Fruit fly (Drosophila melanogaster) whole organism, embryonic: ENCODE measurements around the gene CG13995.
A peak's percentile ranks its signal among the peaks of the same experiment; 100 is the strongest.

Experiments used
- CG11247 ChIP-seq: fragments of 200-800 bp; sonication (Bioruptor generic); IDR thresholded peaks from 2 replicates; pipeline ENCODE4 v1.3.6; 2022; ENCODE audit warnings: missing biosample characterization, missing genetic modification characterization
- CG14860 ChIP-seq: fragments of 200-800 bp; sonication (Bioruptor generic); IDR thresholded peaks from 3 replicates; pipeline ENCODE4 v1.3.6; 2022; ENCODE audit warnings: missing biosample characterization, missing genetic modification characterization; ENCODE audit not compliant: partially characterized antibody
- CG15514 ChIP-seq: fragments of 200-800 bp; sonication (Bioruptor generic); optimal IDR thresholded peaks from 3 replicates; lab custom pipeline; 2017; ENCODE audit warnings: missing biosample characterization, missing genetic modification characterization, mild to moderate bottlenecking, moderate library complexity, missing genetic modification reagents
- CG17359 ChIP-seq: fragments of 200-800 bp; sonication (Bioruptor generic); optimal IDR thresholded peaks from 3 replicates; lab custom pipeline; 2018; ENCODE audit warnings: missing biosample characterization, mild to moderate bottlenecking, missing genetic modification characterization, moderate library complexity
- CG17802 ChIP-seq: fragments of 200-800 bp; sonication (Bioruptor generic); optimal IDR thresholded peaks from 2 replicates; lab custom pipeline; 2018; ENCODE audit warnings: missing biosample characterization, mild to moderate bottlenecking, missing genetic modification characterization, moderate library complexity
- CG17829 ChIP-seq: fragments of 200-800 bp; optimal IDR thresholded peaks from 2 replicates; lab custom pipeline; 2019; ENCODE audit warnings: missing biosample characterization, mild to moderate bottlenecking, missing genetic modification characterization, moderate library complexity
- CG18476 ChIP-seq: fragments of 200-800 bp; sonication (Bioruptor generic); optimal IDR thresholded peaks from 2 replicates; lab custom pipeline; 2016; ENCODE audit warnings: missing biosample characterization, mild to moderate bottlenecking, missing genetic modification characterization
- CG18599 ChIP-seq: fragments of 200-800 bp; sonication (Bioruptor generic); optimal IDR thresholded peaks from 3 replicates; lab custom pipeline; 2017; ENCODE audit warnings: missing biosample characterization, missing genetic modification characterization, mild to moderate bottlenecking, moderate library complexity, missing genetic modification reagents
- CG2116 ChIP-seq: fragments of 200-800 bp; sonication (Bioruptor generic); optimal IDR thresholded peaks from 3 replicates; lab custom pipeline; 2018; ENCODE audit warnings: missing biosample characterization, mild to moderate bottlenecking, missing genetic modification characterization
- CG34376 ChIP-seq: fragments of 200-800 bp; sonication (Bioruptor generic); optimal IDR thresholded peaks from 2 replicates; lab custom pipeline; 2018; ENCODE audit warnings: missing biosample characterization, mild to moderate bottlenecking, missing genetic modification characterization
- CG3847 ChIP-seq: fragments of 200-800 bp; sonication (Bioruptor generic); IDR thresholded peaks from 2 replicates; pipeline ENCODE4 v1.3.6; 2022; ENCODE audit warnings: missing biosample characterization, missing genetic modification characterization
- CG4854 ChIP-seq: fragments of 200-800 bp; sonication (Bioruptor generic); optimal IDR thresholded peaks from 2 replicates; lab custom pipeline; 2016; ENCODE audit warnings: missing biosample characterization, missing genetic modification characterization, inconsistent platforms
- CG7357 ChIP-seq: fragments of 200-800 bp; sonication (Bioruptor generic); IDR thresholded peaks from 3 replicates; pipeline ENCODE4 v1.3.6; 2022; ENCODE audit warnings: missing biosample characterization, missing genetic modification characterization
- CG8924 ChIP-seq: fragments of 200-800 bp; optimal IDR thresholded peaks from 3 replicates; lab custom pipeline; 2019; ENCODE audit warnings: missing biosample characterization, mild to moderate bottlenecking, missing genetic modification characterization, moderate library complexity
- CoRest ChIP-seq: fragments of 200-800 bp; sonication (Bioruptor generic); optimal IDR thresholded peaks from 3 replicates; lab custom pipeline; 2018; ENCODE audit warnings: missing biosample characterization, mild to moderate bottlenecking, missing genetic modification characterization, moderate library complexity
- E2f2 ChIP-seq: fragments of 200-800 bp; sonication (Bioruptor generic); IDR thresholded peaks from 2 replicates; pipeline ENCODE4 v1.3.6; 2022; ENCODE audit warnings: missing biosample characterization, missing genetic modification characterization
- Ets65A ChIP-seq: fragments of 200-800 bp; sonication (Bioruptor generic); peaks from one replicate; lab custom pipeline; 2016; ENCODE audit warnings: missing biosample characterization, missing genetic modification characterization
- Fer3 ChIP-seq: fragments of 200-800 bp; sonication (Bioruptor generic); optimal IDR thresholded peaks from 2 replicates; lab custom pipeline; 2018; ENCODE audit warnings: missing biosample characterization, mild to moderate bottlenecking, missing genetic modification characterization, moderate library complexity
- Gsc ChIP-seq: fragments of 200-800 bp; sonication (Bioruptor generic); IDR thresholded peaks from 2 replicates; pipeline ENCODE4 v1.3.6; 2022; ENCODE audit warnings: missing biosample characterization, missing genetic modification characterization
- HmgZ ChIP-seq: fragments of 200-800 bp; sonication (Bioruptor generic); optimal IDR thresholded peaks from 2 replicates; lab custom pipeline; 2018; ENCODE audit warnings: missing biosample characterization, mild to moderate bottlenecking, missing genetic modification characterization
- MESR4 ChIP-seq: fragments of 200-800 bp; sonication (Bioruptor generic); optimal IDR thresholded peaks from 2 replicates; lab custom pipeline; 2018; ENCODE audit warnings: missing biosample characterization, mild to moderate bottlenecking, missing genetic modification characterization, moderate library complexity
- Med ChIP-seq: fragments of 200-800 bp; sonication (Bioruptor generic); peaks from one replicate; lab custom pipeline; 2016; ENCODE audit warnings: missing biosample characterization, missing genetic modification characterization, mild to moderate bottlenecking, inconsistent platforms, moderate library complexity
- NC2α ChIP-seq: fragments of 200-800 bp; sonication (Bioruptor generic); optimal IDR thresholded peaks from 2 replicates; lab custom pipeline; 2016; ENCODE audit warnings: missing biosample characterization, missing genetic modification characterization
- Rx ChIP-seq: fragments of 200-800 bp; sonication (Bioruptor generic); IDR thresholded peaks from 2 replicates; pipeline ENCODE4 v1.3.6; 2022; ENCODE audit warnings: missing biosample characterization, missing genetic modification characterization
- Side ChIP-seq: fragments of 200-800 bp; sonication (Bioruptor generic); optimal IDR thresholded peaks from 2 replicates; lab custom pipeline; 2016; ENCODE audit warnings: missing biosample characterization, missing genetic modification characterization
- Sin3A ChIP-seq: fragments of >200 bp; optimal IDR thresholded peaks from 2 replicates; lab custom pipeline; 2018
- Sox100B ChIP-seq: fragments of 200-800 bp; sonication (Bioruptor generic); optimal IDR thresholded peaks from 3 replicates; lab custom pipeline; 2018; ENCODE audit warnings: missing biosample characterization, mild to moderate bottlenecking, missing genetic modification characterization
- Sry-δ ChIP-seq: fragments of 200-800 bp; sonication (Bioruptor generic); optimal IDR thresholded peaks from 2 replicates; lab custom pipeline; 2016; ENCODE audit warnings: missing biosample characterization, missing genetic modification characterization
- ato ChIP-seq: fragments of 200-800 bp; sonication (Bioruptor generic); IDR thresholded peaks from 2 replicates; pipeline ENCODE4 v1.3.6; 2022; ENCODE audit warnings: missing biosample characterization, missing genetic modification characterization; ENCODE audit not compliant: partially characterized antibody
- bbx ChIP-seq: fragments of 200-800 bp; sonication (Bioruptor generic); IDR thresholded peaks from 2 replicates; pipeline ENCODE4 v1.3.6; 2022; ENCODE audit warnings: missing biosample characterization, missing genetic modification characterization; ENCODE audit not compliant: partially characterized antibody
- bcd ChIP-seq: fragments of 200-800 bp; sonication (Bioruptor generic); optimal IDR thresholded peaks from 2 replicates; lab custom pipeline; 2017; ENCODE audit warnings: missing biosample characterization, mild to moderate bottlenecking, missing genetic modification characterization
- cas ChIP-seq: fragments of 200-800 bp; sonication (Bioruptor generic); IDR thresholded peaks from 2 replicates; pipeline ENCODE4 v1.3.6; 2022; ENCODE audit warnings: missing biosample characterization, missing genetic modification characterization
- crc ChIP-seq: fragments of 200-800 bp; sonication (Bioruptor generic); optimal IDR thresholded peaks from 2 replicates; lab custom pipeline; 2016; ENCODE audit warnings: missing biosample characterization, missing genetic modification characterization
- cwo ChIP-seq: fragments of 200-800 bp; sonication (Bioruptor generic); optimal IDR thresholded peaks from 3 replicates; lab custom pipeline; 2017; ENCODE audit warnings: missing biosample characterization, missing genetic modification characterization, mild to moderate bottlenecking, moderate library complexity, missing genetic modification reagents
- dpn ChIP-seq, 2 experiments: fragments of 200-800 bp; sonication (Bioruptor generic); optimal IDR thresholded peaks; 3 replicates each; lab custom pipeline; 2016; ENCODE audit warnings: missing biosample characterization in 2 of 2, missing genetic modification characterization in 2 of 2
- ems ChIP-seq: fragments of 200-800 bp; sonication (Bioruptor generic); optimal IDR thresholded peaks from 3 replicates; lab custom pipeline; 2016; ENCODE audit warnings: missing biosample characterization, missing genetic modification characterization
- eve ChIP-seq, 2 experiments: fragments of >200 bp; optimal IDR thresholded peaks; 2 replicates each; lab custom pipeline; 2017; ENCODE audit warnings: missing biosample characterization in 2 of 2, missing genetic modification characterization in 2 of 2
- fd96Cb ChIP-seq: fragments of 200-800 bp; sonication (Bioruptor generic); optimal IDR thresholded peaks from 2 replicates; lab custom pipeline; 2018; ENCODE audit warnings: missing biosample characterization, mild to moderate bottlenecking, missing genetic modification characterization, moderate library complexity
- mld ChIP-seq: fragments of 200-800 bp; sonication (Bioruptor generic); IDR thresholded peaks from 3 replicates; pipeline ENCODE4 v1.3.6; 2022; ENCODE audit warnings: missing biosample characterization, missing genetic modification characterization; ENCODE audit not compliant: partially characterized antibody
- nerfin-2 ChIP-seq: fragments of 200-800 bp; sonication (Bioruptor generic); IDR thresholded peaks from 2 replicates; pipeline ENCODE4 v1.3.6; 2022; ENCODE audit warnings: missing biosample characterization, missing genetic modification characterization; ENCODE audit not compliant: partially characterized antibody
- pros ChIP-seq: fragments of 200-800 bp; sonication (Bioruptor generic); optimal IDR thresholded peaks from 3 replicates; lab custom pipeline; 2019; ENCODE audit warnings: missing biosample characterization, mild to moderate bottlenecking, missing genetic modification characterization, moderate library complexity
- psq ChIP-seq: fragments of 200-800 bp; sonication (Bioruptor generic); optimal IDR thresholded peaks from 2 replicates; lab custom pipeline; 2017; ENCODE audit warnings: missing biosample characterization, missing genetic modification characterization
- slou ChIP-seq: fragments of 200-800 bp; sonication (Bioruptor generic); optimal IDR thresholded peaks from 3 replicates; lab custom pipeline; 2016; ENCODE audit warnings: missing biosample characterization, missing genetic modification characterization
- sna ChIP-seq: fragments of 200-800 bp; sonication (Bioruptor generic); IDR thresholded peaks from 2 replicates; pipeline ENCODE4 v1.3.6; 2022; ENCODE audit warnings: missing biosample characterization, missing genetic modification characterization; ENCODE audit not compliant: partially characterized antibody
- stwl ChIP-seq: fragments of 200-800 bp; sonication (Bioruptor generic); optimal IDR thresholded peaks from 3 replicates; lab custom pipeline; 2018; ENCODE audit warnings: missing biosample characterization, mild to moderate bottlenecking, missing genetic modification characterization, moderate library complexity
- tll ChIP-seq, 2 experiments: fragments of 200-800 bp in 1 of 2; fragments of >200 bp in 1 of 2; sonication (Bioruptor generic) in 1 of 2; optimal IDR thresholded peaks; 2 replicates each; lab custom pipeline; 2017 to 2019; ENCODE audit warnings: missing biosample characterization in 2 of 2, missing genetic modification characterization in 2 of 2, mild to moderate bottlenecking in 1 of 2, moderate library complexity in 1 of 2
- tna ChIP-seq: fragments of 200-800 bp; sonication (Bioruptor generic); IDR thresholded peaks from 2 replicates; pipeline ENCODE4 v1.3.6; 2022; ENCODE audit warnings: missing biosample characterization, missing genetic modification characterization; ENCODE audit not compliant: partially characterized antibody
- tx ChIP-seq: fragments of 200-800 bp; sonication (Bioruptor generic); optimal IDR thresholded peaks from 2 replicates; lab custom pipeline; 2016; ENCODE audit warnings: missing biosample characterization, missing genetic modification characterization
- zen ChIP-seq: fragments of 200-800 bp; sonication (Bioruptor generic); optimal IDR thresholded peaks from 3 replicates; lab custom pipeline; 2018; ENCODE audit warnings: missing biosample characterization, mild to moderate bottlenecking, missing genetic modification characterization, moderate library complexity
- zen2 ChIP-seq: fragments of 200-800 bp; sonication (Bioruptor generic); IDR thresholded peaks from 3 replicates; pipeline ENCODE4 v1.3.6; 2022; ENCODE audit warnings: missing biosample characterization, missing genetic modification characterization; ENCODE audit not compliant: partially characterized antibody

Gene CG13995

DNA sequence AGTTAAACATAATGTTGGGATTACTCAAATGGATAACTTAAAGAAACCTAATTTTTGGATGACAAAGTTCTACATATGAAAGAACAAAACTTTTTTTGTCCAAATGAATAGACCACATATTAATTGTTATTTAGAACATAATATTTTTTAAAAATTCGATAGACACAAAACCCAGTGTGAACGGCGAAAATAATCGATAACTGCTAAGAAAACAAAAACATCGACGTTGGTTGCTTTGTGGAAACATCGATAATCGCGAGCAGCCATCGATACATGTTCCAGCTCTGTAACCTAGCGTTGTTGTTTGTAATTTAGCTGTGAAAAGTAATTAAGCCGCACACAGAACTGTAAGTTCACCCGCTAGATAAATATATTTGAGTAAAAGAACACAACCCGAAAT lies 3.5 kb upstream of the CG13995 start, which contains the start of gene CG9135 (continued):
- peak; percentile 94 for TF ChIP-seq CG7357 (GFP tag; lab: Robert Waterston, UW)
- TF ChIP-seq ato (GFP tag; lab: Robert Waterston, UW), result peak; percentile 99
- no peak for TF ChIP-seq tll (GFP tag; optimal IDR thresholded peaks at IDR 0.05; lab: Kevin White, UChicago)
- peak; percentile 42 for TF ChIP-seq Sin3A (lab: Kevin White, UChicago)
- no peak for TF ChIP-seq cwo (GFP tag; lab: Kevin White, UChicago)
- peak; percentile 54 for TF ChIP-seq CoRest (tag; lab: Kevin White, UChicago)
- peak; percentile 58 for TF ChIP-seq CG15514
- TF ChIP-seq Sry-δ (GFP tag; lab: Kevin White, UChicago), result peak; percentile 84
- TF ChIP-seq tx (GFP tag; lab: Kevin White, UChicago), result no peak
- TF ChIP-seq CG17829, result peak; percentile 34
- TF ChIP-seq MESR4 (GFP tag; lab: Kevin White, UChicago), result peak; percentile 32
- no peak for TF ChIP-seq eve (GFP tag; optimal IDR thresholded peaks at IDR 0.05; lab: Kevin White, UChicago)
- TF ChIP-seq Ets65A (GFP tag; lab: Kevin White, UChicago), result peak; percentile 53
- peak; percentile 56 for TF ChIP-seq zen (tag; lab: Kevin White, UChicago)
- peak; percentile 99 for TF ChIP-seq CG14860 (GFP tag; lab: Robert Waterston, UW)
- no peak for TF ChIP-seq CG18476
- TF ChIP-seq HmgZ (tag; lab: Kevin White, UChicago), result peak; percentile 23
- TF ChIP-seq CG4854 (GFP tag; lab: Kevin White, UChicago), result no peak
- TF ChIP-seq crc, result no peak
- no peak for TF ChIP-seq Rx (GFP tag; lab: Robert Waterston, UW)
- TF ChIP-seq E2f2 (GFP tag; lab: Robert Waterston, UW), result peak; percentile 72
- no peak for TF ChIP-seq slou (GFP tag; lab: Kevin White, UChicago)
- no peak for TF ChIP-seq dpn (GFP tag; optimal IDR thresholded peaks at IDR 0.05; lab: Kevin White, UChicago)
- no peak for TF ChIP-seq pros (GFP tag; lab: Kevin White, UChicago)
- peak; percentile 98 for TF ChIP-seq sna (GFP tag; lab: Robert Waterston, UW)
- TF ChIP-seq CG8924 (tag; lab: Kevin White, UChicago), result no peak
- peak; percentile 78 for TF ChIP-seq stwl
- TF ChIP-seq CG17359 (tag; lab: Kevin White, UChicago), result no peak
- TF ChIP-seq CG17802 (tag; lab: Kevin White, UChicago), result peak; percentile 83
- TF ChIP-seq Gsc (GFP tag; lab: Robert Waterston, UW), result no peak
- peak; percentile 99 for TF ChIP-seq mld
- no peak for TF ChIP-seq Side (GFP tag; lab: Kevin White, UChicago)
- peak; percentile 99 for TF ChIP-seq tna (GFP tag; lab: Robert Waterston, UW)
- no peak for TF ChIP-seq psq (GFP tag; lab: Kevin White, UChicago)
- TF ChIP-seq CG2116, result peak; percentile 93
- no peak for TF ChIP-seq CG18599 (GFP tag; lab: Kevin White, UChicago)
- TF ChIP-seq Sox100B (GFP tag; lab: Kevin White, UChicago), result no peak
- TF ChIP-seq bcd (GFP tag; lab: Kevin White, UChicago), result no peak
- TF ChIP-seq CG3847, result no peak
- peak; percentile 99 for TF ChIP-seq zen2
- TF ChIP-seq ems (GFP tag; lab: Kevin White, UChicago), result no peak
- peak; percentile 9 for TF ChIP-seq Fer3 (tag; lab: Kevin White, UChicago)
- no peak for TF ChIP-seq fd96Cb
- TF ChIP-seq bbx, result peak; percentile 100
- TF ChIP-seq nerfin-2 (GFP tag; lab: Robert Waterston, UW), result peak; percentile 99
- no peak for TF ChIP-seq cas (GFP tag; lab: Robert Waterston, UW)
- no peak for TF ChIP-seq NC2α (GFP tag; lab: Kevin White, UChicago)
- peak; percentile 23 for TF ChIP-seq Med
- TF ChIP-seq CG11247, result no peak
- TF ChIP-seq CG34376, result no peak
